Fruit fly (Drosophila melanogaster) whole organism, embryonic: ENCODE measurements around the gene Blimp-1.

Experiments used
- B-H2 ChIP-seq: fragments of 200-800 bp; sonication (Bioruptor generic); optimal IDR thresholded peaks from 2 replicates; lab custom pipeline; 2018; ENCODE audit warnings: missing biosample characterization, mild to moderate bottlenecking, missing genetic modification characterization
- CG11247 ChIP-seq: fragments of 200-800 bp; sonication (Bioruptor generic); IDR thresholded peaks from 2 replicates; pipeline ENCODE4 v1.3.6; 2022; ENCODE audit warnings: missing biosample characterization, missing genetic modification characterization
- CG1603 ChIP-seq: fragments of 200-800 bp; sonication (Bioruptor generic); optimal IDR thresholded peaks from 2 replicates; lab custom pipeline; 2019; ENCODE audit warnings: missing biosample characterization, mild to moderate bottlenecking, missing genetic modification characterization, moderate library complexity
- CG18011 ChIP-seq: fragments of 200-800 bp; sonication (Bioruptor generic); optimal IDR thresholded peaks from 2 replicates; lab custom pipeline; 2017; ENCODE audit warnings: missing biosample characterization, missing genetic modification characterization, mild to moderate bottlenecking, moderate library complexity, missing genotype
- CG31365 ChIP-seq: fragments of 200-800 bp; sonication (Bioruptor generic); optimal IDR thresholded peaks from 2 replicates; lab custom pipeline; 2018; ENCODE audit warnings: missing biosample characterization, mild to moderate bottlenecking, missing genetic modification characterization
- CG4424 ChIP-seq: fragments of 200-800 bp; sonication (Bioruptor generic); optimal IDR thresholded peaks from 3 replicates; lab custom pipeline; 2016; ENCODE audit warnings: missing biosample characterization, missing genetic modification characterization
- CG4820 ChIP-seq: fragments of 200-800 bp; sonication (Bioruptor generic); optimal IDR thresholded peaks from 3 replicates; lab custom pipeline; 2016; ENCODE audit warnings: missing biosample characterization, missing genetic modification characterization
- CG4854 ChIP-seq: fragments of 200-800 bp; sonication (Bioruptor generic); optimal IDR thresholded peaks from 2 replicates; lab custom pipeline; 2016; ENCODE audit warnings: missing biosample characterization, missing genetic modification characterization, inconsistent platforms
- CTCF ChIP-seq: fragments of 200-800 bp; sonication (Bioruptor generic); optimal IDR thresholded peaks from 2 replicates; lab custom pipeline; 2017; ENCODE audit warnings: missing biosample characterization, mild to moderate bottlenecking, missing genetic modification characterization, moderate library complexity
- Chrac-16 ChIP-seq: fragments of 200-800 bp; sonication (Bioruptor generic); optimal IDR thresholded peaks from 3 replicates; lab custom pipeline; 2016; ENCODE audit warnings: missing biosample characterization, missing genetic modification characterization
- CkIIα-i1 ChIP-seq: fragments of 200-800 bp; sonication (Bioruptor generic); IDR thresholded peaks from 2 replicates; pipeline ENCODE4 v1.3.6; 2022; ENCODE audit warnings: missing biosample characterization, missing genetic modification characterization
- D ChIP-seq, 2 experiments: fragments of 200-800 bp in 1 of 2; fragments of >200 bp in 1 of 2; sonication (Bioruptor generic) in 1 of 2; optimal IDR thresholded peaks; 2 replicates in 1 of 2; 3 replicates in 1 of 2; lab custom pipeline; 2017; ENCODE audit warnings: mild to moderate bottlenecking in 1 of 2, missing biosample characterization in 1 of 2, missing genetic modification characterization in 1 of 2, missing genetic modification reagents in 1 of 2
- D19B ChIP-seq: fragments of 200-800 bp; sonication (Bioruptor generic); optimal IDR thresholded peaks from 2 replicates; lab custom pipeline; 2017; ENCODE audit warnings: missing biosample characterization, mild to moderate bottlenecking, missing genetic modification characterization
- Dll ChIP-seq: fragments of 200-800 bp; sonication (Bioruptor generic); IDR thresholded peaks from 4 replicates; pipeline ENCODE4 v1.3.6; 2022; ENCODE audit warnings: missing biosample characterization, missing genetic modification characterization; ENCODE audit not compliant: partially characterized antibody
- Dp ChIP-seq: fragments of 200-800 bp; sonication (Bioruptor generic); optimal IDR thresholded peaks from 2 replicates; lab custom pipeline; 2018; ENCODE audit warnings: missing biosample characterization, mild to moderate bottlenecking, missing genetic modification characterization, moderate library complexity
- HHEX ChIP-seq: fragments of 200-800 bp; sonication (Bioruptor generic); optimal IDR thresholded peaks from 3 replicates; lab custom pipeline; 2017; ENCODE audit warnings: missing biosample characterization, mild to moderate bottlenecking, missing genetic modification characterization, missing genetic modification reagents
- Hand ChIP-seq: fragments of 200-800 bp; sonication (Bioruptor generic); optimal IDR thresholded peaks from 2 replicates; lab custom pipeline; 2017; ENCODE audit warnings: mild to moderate bottlenecking, missing biosample characterization, missing genetic modification reagents, missing genetic modification characterization
- HmgD ChIP-seq: fragments of 200-800 bp; sonication (Bioruptor generic); optimal IDR thresholded peaks from 3 replicates; lab custom pipeline; 2016; ENCODE audit warnings: missing biosample characterization, missing genetic modification characterization
- Hmr ChIP-seq: fragments of 200-800 bp; sonication (Bioruptor generic); optimal IDR thresholded peaks from 3 replicates; lab custom pipeline; 2017; ENCODE audit warnings: mild to moderate bottlenecking, missing biosample characterization, missing genetic modification reagents, missing genetic modification characterization
- MESR4 ChIP-seq: fragments of 200-800 bp; sonication (Bioruptor generic); optimal IDR thresholded peaks from 2 replicates; lab custom pipeline; 2018; ENCODE audit warnings: missing biosample characterization, mild to moderate bottlenecking, missing genetic modification characterization, moderate library complexity
- MTF-1 ChIP-seq: fragments of 200-800 bp; sonication (Bioruptor generic); optimal IDR thresholded peaks from 2 replicates; lab custom pipeline; 2018; ENCODE audit warnings: missing biosample characterization, mild to moderate bottlenecking, missing genetic modification characterization, borderline replicate concordance
- Meics ChIP-seq: fragments of 200-800 bp; sonication (Bioruptor generic); optimal IDR thresholded peaks from 2 replicates; lab custom pipeline; 2017; ENCODE audit warnings: missing biosample characterization, mild to moderate bottlenecking, missing genetic modification characterization
- NC2α ChIP-seq: fragments of 200-800 bp; sonication (Bioruptor generic); optimal IDR thresholded peaks from 2 replicates; lab custom pipeline; 2016; ENCODE audit warnings: missing biosample characterization, missing genetic modification characterization
- Oli ChIP-seq: fragments of 200-800 bp; sonication (Bioruptor generic); optimal IDR thresholded peaks from 2 replicates; lab custom pipeline; 2018; ENCODE audit warnings: missing biosample characterization, mild to moderate bottlenecking, missing genetic modification characterization, moderate library complexity
- Optix ChIP-seq: fragments of 200-800 bp; sonication (Bioruptor generic); IDR thresholded peaks from 3 replicates; pipeline ENCODE4 v1.3.6; 2022; ENCODE audit warnings: missing biosample characterization, missing genetic modification characterization
- Sry-β ChIP-seq: fragments of 200-800 bp; sonication (Bioruptor generic); optimal IDR thresholded peaks from 2 replicates; lab custom pipeline; 2018; ENCODE audit warnings: missing biosample characterization, mild to moderate bottlenecking, missing genetic modification characterization, moderate library complexity
- Stat92E ChIP-seq, 3 experiments: fragments of >200 bp in 2 of 3; fragments of 200-800 bp in 1 of 3; sonication (Bioruptor generic) in 1 of 3; optimal IDR thresholded peaks; 2 replicates each; lab custom pipeline; 2017 to 2019; ENCODE audit warnings: missing biosample characterization in 3 of 3, missing genetic modification characterization in 3 of 3, mild to moderate bottlenecking in 1 of 3, moderate library complexity in 1 of 3
- Xbp1 ChIP-seq: fragments of 200-800 bp; sonication (Bioruptor generic); optimal IDR thresholded peaks from 3 replicates; lab custom pipeline; 2016; ENCODE audit warnings: missing biosample characterization, mild to moderate bottlenecking, missing genetic modification characterization
- YL-1 ChIP-seq: fragments of 200-800 bp; sonication (Bioruptor generic); optimal IDR thresholded peaks from 3 replicates; lab custom pipeline; 2017; ENCODE audit warnings: missing biosample characterization, mild to moderate bottlenecking, missing genetic modification characterization
- aop ChIP-seq: fragments of 200-800 bp; sonication (Bioruptor generic); IDR thresholded peaks from 2 replicates; pipeline ENCODE4 v1.3.6; 2022; ENCODE audit warnings: missing biosample characterization, missing genetic modification characterization
- bsh ChIP-seq, 2 experiments: fragments of 200-800 bp; sonication (Bioruptor generic); optimal IDR thresholded peaks; 2 replicates each; lab custom pipeline; 2017 to 2018; ENCODE audit warnings: mild to moderate bottlenecking in 2 of 2, missing biosample characterization in 2 of 2, missing genetic modification characterization in 2 of 2, moderate library complexity in 1 of 2
- cad ChIP-seq: fragments of >200 bp; optimal IDR thresholded peaks from 2 replicates; lab custom pipeline; 2017; ENCODE audit warnings: missing biosample characterization, missing genetic modification characterization
- cas ChIP-seq: fragments of 200-800 bp; sonication (Bioruptor generic); IDR thresholded peaks from 2 replicates; pipeline ENCODE4 v1.3.6; 2022; ENCODE audit warnings: missing biosample characterization, missing genetic modification characterization
- cato ChIP-seq: fragments of 200-800 bp; sonication (Bioruptor generic); optimal IDR thresholded peaks from 2 replicates; lab custom pipeline; 2016; ENCODE audit warnings: missing biosample characterization, missing genetic modification characterization, borderline replicate concordance
- corto ChIP-seq: fragments of 200-800 bp; sonication (Bioruptor generic); optimal IDR thresholded peaks from 2 replicates; lab custom pipeline; 2016; ENCODE audit warnings: missing biosample characterization, mild to moderate bottlenecking, missing genetic modification characterization, moderate library complexity
- ems ChIP-seq: fragments of 200-800 bp; sonication (Bioruptor generic); optimal IDR thresholded peaks from 3 replicates; lab custom pipeline; 2016; ENCODE audit warnings: missing biosample characterization, missing genetic modification characterization
- esg ChIP-seq: fragments of 200-800 bp; sonication (Bioruptor generic); conservative IDR thresholded peaks from 2 replicates; pipeline ENCODE4 v1.3.6; 2022; ENCODE audit warnings: missing biosample characterization, missing genetic modification characterization
- ewg ChIP-seq: fragments of 200-800 bp; sonication (Bioruptor generic); optimal IDR thresholded peaks from 3 replicates; lab custom pipeline; 2017; ENCODE audit warnings: mild to moderate bottlenecking, missing biosample characterization, missing genetic modification reagents, missing genetic modification characterization
- gfzf ChIP-seq: fragments of 200-800 bp; sonication (Bioruptor generic); optimal IDR thresholded peaks from 2 replicates; lab custom pipeline; 2016; ENCODE audit warnings: missing biosample characterization, mild to moderate bottlenecking, missing genetic modification characterization, moderate library complexity
- nerfin-2 ChIP-seq: fragments of 200-800 bp; sonication (Bioruptor generic); IDR thresholded peaks from 2 replicates; pipeline ENCODE4 v1.3.6; 2022; ENCODE audit warnings: missing biosample characterization, missing genetic modification characterization; ENCODE audit not compliant: partially characterized antibody
- pnt ChIP-seq: fragments of 200-800 bp; sonication (Bioruptor generic); optimal IDR thresholded peaks from 3 replicates; lab custom pipeline; 2016; ENCODE audit warnings: missing biosample characterization, missing genetic modification characterization
- pros ChIP-seq: fragments of 200-800 bp; sonication (Bioruptor generic); optimal IDR thresholded peaks from 3 replicates; lab custom pipeline; 2019; ENCODE audit warnings: missing biosample characterization, mild to moderate bottlenecking, missing genetic modification characterization, moderate library complexity
- psq ChIP-seq: fragments of 200-800 bp; sonication (Bioruptor generic); optimal IDR thresholded peaks from 2 replicates; lab custom pipeline; 2017; ENCODE audit warnings: missing biosample characterization, missing genetic modification characterization
- row ChIP-seq: fragments of 200-800 bp; sonication (Bioruptor generic); IDR thresholded peaks from 3 replicates; pipeline ENCODE4 v1.3.6; 2022; ENCODE audit warnings: missing biosample characterization, missing genetic modification characterization
- seq ChIP-seq: fragments of 200-800 bp; sonication (Bioruptor generic); IDR thresholded peaks from 2 replicates; pipeline ENCODE4 v1.3.6; 2022; ENCODE audit warnings: missing biosample characterization, missing genetic modification characterization
- sna ChIP-seq: fragments of 200-800 bp; sonication (Bioruptor generic); IDR thresholded peaks from 2 replicates; pipeline ENCODE4 v1.3.6; 2022; ENCODE audit warnings: missing biosample characterization, missing genetic modification characterization; ENCODE audit not compliant: partially characterized antibody
- stc ChIP-seq: fragments of 200-800 bp; sonication (Bioruptor generic); IDR thresholded peaks from 2 replicates; pipeline ENCODE4 v1.3.6; 2022; ENCODE audit warnings: missing biosample characterization, missing genetic modification characterization
- tin ChIP-seq: fragments of 200-800 bp; sonication (Bioruptor generic); optimal IDR thresholded peaks from 3 replicates; lab custom pipeline; 2016; ENCODE audit warnings: missing biosample characterization, missing genetic modification characterization
- zen2 ChIP-seq: fragments of 200-800 bp; sonication (Bioruptor generic); IDR thresholded peaks from 3 replicates; pipeline ENCODE4 v1.3.6; 2022; ENCODE audit warnings: missing biosample characterization, missing genetic modification characterization; ENCODE audit not compliant: partially characterized antibody

Gene Blimp-1

dm6 chr3L:5611732-5612250, 19.0 kb upstream of the Blimp-1 start (continued):
- TF ChIP-seq gfzf (GFP tag; lab: Kevin White, UChicago) (no peak), zen2 (GFP tag; lab: Robert Waterston, UW) (no peak), aop (GFP tag; lab: Robert Waterston, UW) (no peak), psq (peak; percentile 14), HmgD (GFP tag; lab: Kevin White, UChicago) (no peak), bsh (GFP tag; optimal IDR thresholded peaks at IDR 0.05; lab: Kevin White, UChicago) (peak; percentile 84 to 95), MTF-1 (peak; percentile 43), ems (GFP tag; lab: Kevin White, UChicago) (no peak), ewg (GFP tag; lab: Kevin White, UChicago) (peak; percentile 69), CG4820 (GFP tag; lab: Kevin White, UChicago) (peak; percentile 69), pnt (GFP tag; lab: Kevin White, UChicago) (no peak), D19B (no peak), NC2α (GFP tag; lab: Kevin White, UChicago) (peak; percentile 17), HHEX (GFP tag; lab: Kevin White, UChicago) (peak; percentile 63), seq (peak; percentile 37; the same call in 1 of the 2 replicates), cas (GFP tag; lab: Robert Waterston, UW) (no peak), Dll (GFP tag; lab: Robert Waterston, UW) (no peak), cato (GFP tag; lab: Kevin White, UChicago) (peak; percentile 38), row (GFP tag; lab: Robert Waterston, UW) (peak; percentile 84), Xbp1 (GFP tag; lab: Kevin White, UChicago) (peak; percentile 78), B-H2 (GFP tag; lab: Kevin White, UChicago) (no peak), Meics (peak; percentile 60), corto (GFP tag; lab: Kevin White, UChicago) (peak; percentile 64), tin (GFP tag; lab: Kevin White, UChicago) (peak; percentile 72), Dp (GFP tag; lab: Kevin White, UChicago) (no peak), Oli (peak; percentile 89), CG18011 (GFP tag; lab: Kevin White, UChicago) (no peak), Optix (GFP tag; lab: Robert Waterston, UW) (no peak), YL-1 (GFP tag; lab: Kevin White, UChicago) (peak; percentile 2), CG11247 (GFP tag; lab: Robert Waterston, UW) (0 out of 2 replicates have a peak, but pooled peaks have one; percentile 6), sna (GFP tag; lab: Robert Waterston, UW) (no peak), CG4854 (peak; percentile 49), CG1603 (tag; lab: Kevin White, UChicago) (peak; percentile 32), Hmr (GFP tag; lab: Kevin White, UChicago) (peak; percentile 58), Hand (GFP tag; lab: Kevin White, UChicago) (no peak), cad (GFP tag; lab: Kevin White, UChicago) (no peak), CTCF (peak; percentile 41), esg (GFP tag; lab: Robert Waterston, UW) (peak; percentile 77), Sry-β (peak; percentile 7), pros (GFP tag; lab: Kevin White, UChicago) (peak; percentile 74), CG4424 (GFP tag; lab: Kevin White, UChicago) (peak; percentile 87), Chrac-16 (peak; percentile 64), CG31365 (peak; percentile 32), D (optimal IDR thresholded peaks at IDR 0.05; lab: Kevin White, UChicago) (no peak), D (GFP tag; optimal IDR thresholded peaks at IDR 0.05; lab: Kevin White, UChicago) (peak; percentile 81), Stat92E (GFP tag; optimal IDR thresholded peaks at IDR 0.05; lab: Kevin White, UChicago) (peak in 1 of 3 experiments; percentile 83), nerfin-2 (GFP tag; lab: Robert Waterston, UW) (no peak), stc (GFP tag; lab: Robert Waterston, UW) (peak; percentile 89), MESR4 (GFP tag; lab: Kevin White, UChicago) (no peak), CkIIα-i1 (GFP tag; lab: Robert Waterston, UW) (no peak)
